Worm (Caenorhabditis elegans): Measurements from ENCODE around the gene ubl-1.

Gene ubl-1

ce11 chrIII:3063084-3063483, 5.0 kb upstream of the ubl-1 start:
- no peak for TF ChIP-seq unc-62 (GFP tag; optimal IDR thresholded peaks at IDR 0.05)

ce11 chrIII:3063565-3063964, 4.5 kb upstream of the ubl-1 start:
- no peak for TF ChIP-seq unc-62 (GFP tag; optimal IDR thresholded peaks at IDR 0.05)

ce11 chrIII:3063999-3064398, 4.1 kb upstream of the ubl-1 start, which contains the start of gene H06I04.6:
H06I04.6 (minus strand) TSS chrIII:3064343.
- no peak for TF ChIP-seq unc-62 (GFP tag; optimal IDR thresholded peaks at IDR 0.05)

- no peak for TF ChIP-seq unc-62 (GFP tag; optimal IDR thresholded peaks at IDR 0.05)
Measured at ce11 chrIII:3064566-3064965, 3.5 kb upstream of the ubl-1 start.

ce11 chrIII:3065876-3066509, 2.1 kb upstream of the ubl-1 start:
- TF ChIP-seq unc-62 (GFP tag; optimal IDR thresholded peaks at IDR 0.05), result no peak

ce11 chrIII:3066769-3067168, 1.3 kb upstream of the ubl-1 start:
- TF ChIP-seq unc-62 (GFP tag; optimal IDR thresholded peaks at IDR 0.05), result no peak

- no peak for TF ChIP-seq unc-62 (GFP tag; optimal IDR thresholded peaks at IDR 0.05)
Measured at ce11 chrIII:3069101-3069500, 991 bp downstream of the ubl-1 start.

ce11 chrIII:3070026-3070573, 2.0 kb downstream of the ubl-1 start, which contains the start of gene H06I04.3:
H06I04.3 (plus strand) TSS chrIII:3070523.
- TF ChIP-seq unc-62 (GFP tag; optimal IDR thresholded peaks at IDR 0.05), result no peak

- TF ChIP-seq unc-62 (GFP tag; optimal IDR thresholded peaks at IDR 0.05), result no peak
Measured at ce11 chrIII:3086471-3086870, 18.4 kb downstream of the ubl-1 start, which contains the start of gene sft-1. sft-1 (plus strand) TSS chrIII:3086671.

ce11 chrIII:3091572-3091971, 23.5 kb downstream of the ubl-1 start, which contains the start of gene ccep-135:
ccep-135 (plus strand) TSS chrIII:3091872.
- no peak for TF ChIP-seq unc-62 (GFP tag; optimal IDR thresholded peaks at IDR 0.05)

ce11 chrIII:3094694-3095093, 26.6 kb downstream of the ubl-1 start:
- no peak for TF ChIP-seq unc-62 (GFP tag; optimal IDR thresholded peaks at IDR 0.05)

- no peak for TF ChIP-seq unc-62 (GFP tag; optimal IDR thresholded peaks at IDR 0.05)
Measured at ce11 chrIII:3096091-3096490, 28.0 kb downstream of the ubl-1 start.

ce11 chrIII:3099407-3099806, 31.3 kb downstream of the ubl-1 start:
- no peak for TF ChIP-seq unc-62 (GFP tag; optimal IDR thresholded peaks at IDR 0.05)

ce11 chrIII:3100124-3100523, 32.0 kb downstream of the ubl-1 start:
- TF ChIP-seq unc-62 (GFP tag; optimal IDR thresholded peaks at IDR 0.05), result no peak

ce11 chrIII:3100593-3101270, 32.6 kb downstream of the ubl-1 start:
- TF ChIP-seq unc-62 (GFP tag; optimal IDR thresholded peaks at IDR 0.05), result no peak

- no peak for TF ChIP-seq unc-62 (GFP tag; optimal IDR thresholded peaks at IDR 0.05)
Measured at ce11 chrIII:3103905-3104360, 35.8 kb downstream of the ubl-1 start, which contains the start of gene Y53G8B.2. Y53G8B.2 (minus strand) TSS chrIII:3103955.

ce11 chrIII:3104536-3104935, 36.4 kb downstream of the ubl-1 start:
- TF ChIP-seq unc-62 (GFP tag; optimal IDR thresholded peaks at IDR 0.05), result no peak
